Worm (Caenorhabditis elegans): ENCODE results near the gene hat-1.

Gene hat-1

DNA sequence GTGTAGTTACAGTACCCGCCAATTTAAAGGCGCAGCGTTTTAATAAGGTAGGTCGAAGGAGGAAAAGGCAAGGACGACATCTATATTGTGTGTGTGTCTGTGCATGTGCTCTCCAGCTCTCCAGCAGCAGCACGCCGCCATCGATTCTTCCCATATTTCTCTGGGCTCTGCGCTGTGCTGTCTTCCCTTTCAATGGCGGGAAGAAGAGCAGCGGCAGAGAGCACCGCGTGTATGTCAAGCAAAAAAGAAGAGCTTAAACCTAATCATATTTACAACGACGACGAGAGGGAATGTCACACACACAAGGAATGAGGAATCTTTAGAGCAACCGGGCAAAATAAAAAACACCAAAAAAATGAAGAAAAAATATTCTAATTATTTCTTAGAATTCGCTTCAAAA, 8.1 kb downstream of the hat-1 start (continued):
- TF ChIP-seq lin-14 (GFP tag; optimal IDR thresholded peaks at IDR 0.05): peak; percentile 79
- TF ChIP-seq nhr-28 (tag; optimal IDR thresholded peaks at IDR 0.05): no peak
- no peak for TF ChIP-seq nhr-76 (tag; optimal IDR thresholded peaks at IDR 0.05)
- TF ChIP-seq fkh-10 (GFP tag; optimal IDR thresholded peaks at IDR 0.05): peak; percentile 29
- TF ChIP-seq elt-2 (tag; optimal IDR thresholded peaks at IDR 0.05): no peak
- no peak for TF ChIP-seq unc-130 (tag; optimal IDR thresholded peaks at IDR 0.05)
- no peak for TF ChIP-seq ztf-4 (tag; optimal IDR thresholded peaks at IDR 0.05)
- TF ChIP-seq hlh-17 (GFP tag; optimal IDR thresholded peaks at IDR 0.05; ENCODE audit: borderline replicate concordance): no peak
- no peak for TF ChIP-seq unc-30 (tag; optimal IDR thresholded peaks at IDR 0.05)
- TF ChIP-seq elt-3 (tag; optimal IDR thresholded peaks at IDR 0.05): no peak
- TF ChIP-seq mdl-1 (tag; optimal IDR thresholded peaks at IDR 0.05): no peak
- TF ChIP-seq nhr-12 (tag; optimal IDR thresholded peaks at IDR 0.05): no peak
- no peak for TF ChIP-seq zip-4 (GFP tag; optimal IDR thresholded peaks at IDR 0.05)
- TF ChIP-seq fkh-8 (tag; optimal IDR thresholded peaks at IDR 0.05): peak; percentile 18
- no peak for TF ChIP-seq nhr-11 (tag; optimal IDR thresholded peaks at IDR 0.05)
- TF ChIP-seq unc-86 (tag; optimal IDR thresholded peaks at IDR 0.05): peak; percentile 20
- peak in 1 of 2 experiments; percentile 58 for TF ChIP-seq lsy-2 (tag; optimal IDR thresholded peaks at IDR 0.05)
- no peak for TF ChIP-seq F16B12.6 (tag; optimal IDR thresholded peaks at IDR 0.05)
- no peak for TF ChIP-seq mab-9 (GFP tag; IDR thresholded peaks at IDR 0.05)
- no peak for TF ChIP-seq xbp-1 (tag; optimal IDR thresholded peaks at IDR 0.05)
- no peak for TF ChIP-seq grh-1 (GFP tag; IDR thresholded peaks at IDR 0.05)
- no peak for TF ChIP-seq alr-1 (tag; optimal IDR thresholded peaks at IDR 0.05; ENCODE audit: borderline replicate concordance)
- TF ChIP-seq tlp-1 (tag; optimal IDR thresholded peaks at IDR 0.05): no peak
- no peak for TF ChIP-seq hpl-2 (GFP tag; optimal IDR thresholded peaks at IDR 0.05)
- no peak for TF ChIP-seq lin-15B (tag; optimal IDR thresholded peaks at IDR 0.05)
- TF ChIP-seq nhr-90 (tag; optimal IDR thresholded peaks at IDR 0.05; ENCODE audit: poor library complexity): no peak
- TF ChIP-seq ces-1 (GFP tag; optimal IDR thresholded peaks at IDR 0.05): no peak
- TF ChIP-seq dsc-1 (tag; optimal IDR thresholded peaks at IDR 0.05): no peak
- TF ChIP-seq pag-3 (tag; optimal IDR thresholded peaks at IDR 0.05; ENCODE audit: borderline replicate concordance, insufficient read depth): no peak
- TF ChIP-seq tbx-2 (tag; optimal IDR thresholded peaks at IDR 0.05): no peak
- no peak for TF ChIP-seq mep-1 (tag; optimal IDR thresholded peaks at IDR 0.05)
- no peak for TF ChIP-seq sox-4 (tag; optimal IDR thresholded peaks at IDR 0.05)
- TF ChIP-seq nhr-85 (tag): no peak
- TF ChIP-seq hlh-4 (tag; optimal IDR thresholded peaks at IDR 0.05): no peak
- TF ChIP-seq unc-62 (GFP tag; optimal IDR thresholded peaks at IDR 0.05): no peak
- TF ChIP-seq rnt-1 (tag; optimal IDR thresholded peaks at IDR 0.05): no peak
- TF ChIP-seq zag-1 (tag; optimal IDR thresholded peaks at IDR 0.05): no peak
- TF ChIP-seq dpl-1 (GFP tag; optimal IDR thresholded peaks at IDR 0.05): peak in 1 of 3 experiments; percentile 49
- TF ChIP-seq C04F5.9 (tag; optimal IDR thresholded peaks at IDR 0.05): no peak
- no peak for TF ChIP-seq nhr-77 (tag; optimal IDR thresholded peaks at IDR 0.05)
- TF ChIP-seq ceh-8 (GFP tag; optimal IDR thresholded peaks at IDR 0.05): no peak
- TF ChIP-seq efl-1 (optimal IDR thresholded peaks at IDR 0.05): peak; percentile 15 to 35
- no peak for TF ChIP-seq efl-1 (GFP tag; optimal IDR thresholded peaks at IDR 0.05 in 1 of 2)
- no peak for TF ChIP-seq jun-1 (tag; optimal IDR thresholded peaks at IDR 0.05)
- no peak for TF ChIP-seq nhr-237 (tag; optimal IDR thresholded peaks at IDR 0.05)
- TF ChIP-seq skn-1 (tag; optimal IDR thresholded peaks at IDR 0.05): no peak
- TF ChIP-seq ceh-90 (tag; optimal IDR thresholded peaks at IDR 0.05): no peak
- peak in 1 of 2 experiments; percentile 34 for TF ChIP-seq lin-35 (GFP tag; optimal IDR thresholded peaks at IDR 0.05)
- no peak for TF ChIP-seq fos-1 (tag; optimal IDR thresholded peaks at IDR 0.05)
- TF ChIP-seq ets-5 (GFP tag; IDR thresholded peaks at IDR 0.05): no peak
- TF ChIP-seq isw-1 (GFP tag; IDR thresholded peaks at IDR 0.05): no peak
- TF ChIP-seq snpc-4 (tag; optimal IDR thresholded peaks at IDR 0.05): no peak
- TF ChIP-seq aha-1 (tag; optimal IDR thresholded peaks at IDR 0.05): no peak
- no peak for TF ChIP-seq nhr-84 (tag; optimal IDR thresholded peaks at IDR 0.05)
- peak; percentile 35 for TF ChIP-seq nhr-71 (tag; optimal IDR thresholded peaks at IDR 0.05)

Measured in whole organism, L1 larva.